Worm (Caenorhabditis elegans): ENCODE measurements around the gene nos-1.

DNA sequence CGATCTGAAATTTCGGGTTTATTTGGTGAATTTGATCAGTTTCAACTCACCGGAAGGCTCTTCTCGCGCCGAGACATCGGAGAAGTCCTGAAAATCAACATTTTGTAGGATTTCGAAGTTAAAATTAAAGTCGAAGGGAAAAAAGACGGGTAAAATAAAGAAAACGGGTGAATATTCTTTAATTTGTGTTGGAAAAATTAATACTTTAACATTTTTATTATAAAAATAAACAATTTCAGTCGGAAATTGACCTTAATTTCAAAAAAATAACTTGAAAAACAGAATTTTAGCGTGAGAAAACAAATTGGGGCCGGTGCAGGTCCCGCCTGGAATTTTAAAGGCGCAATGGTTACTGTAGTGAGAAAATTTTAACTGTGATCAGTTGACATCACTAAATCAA is at the start of gene nos-1:
- TF ChIP-seq nhr-11 (tag; optimal IDR thresholded peaks at IDR 0.05) (no peak), elt-1 (tag; optimal IDR thresholded peaks at IDR 0.05) (no peak), gmeb-1 (tag; optimal IDR thresholded peaks at IDR 0.05) (no peak)
